Worm (Caenorhabditis elegans): ENCODE measurements around the gene dhhc-14.

DNA sequence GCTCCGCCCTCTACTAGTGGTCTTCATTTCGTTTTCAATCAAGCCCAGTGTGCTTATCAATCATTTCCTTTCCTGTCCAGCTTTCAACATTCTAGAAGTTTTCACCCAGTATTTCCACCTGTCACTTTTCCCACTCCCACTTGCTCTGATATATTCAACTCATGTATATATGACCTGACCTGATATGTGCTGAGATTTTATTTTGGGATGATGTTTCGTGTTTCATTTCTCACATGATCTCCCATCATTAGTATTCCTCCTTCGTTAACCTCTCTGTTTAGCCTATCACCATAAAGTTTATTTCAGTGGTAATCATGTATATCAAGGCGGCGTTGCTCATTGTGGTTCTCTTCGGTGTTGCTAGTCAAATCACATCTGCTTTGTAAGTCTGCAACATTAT is 40.8 kb downstream of the dhhc-14 start, which contains the start of gene nlp-7:
- TF ChIP-seq ama-1 (optimal IDR thresholded peaks at IDR 0.05), result no peak
- TF ChIP-seq scrt-1 (GFP tag; IDR thresholded peaks at IDR 0.05), result no peak
- no peak for TF ChIP-seq tbx-37 (GFP tag; conservative IDR thresholded peaks at IDR 0.05)
- no peak for TF ChIP-seq sea-1 (GFP tag; conservative IDR thresholded peaks at IDR 0.05)
- TF ChIP-seq ceh-13 (GFP tag; optimal IDR thresholded peaks at IDR 0.05), result no peak
- TF ChIP-seq hnd-1 (tag; optimal IDR thresholded peaks at IDR 0.05), result no peak
- no peak for TF ChIP-seq flt-1 (GFP tag; IDR thresholded peaks at IDR 0.05)
- TF ChIP-seq ets-7 (tag; optimal IDR thresholded peaks at IDR 0.05), result no peak
- TF ChIP-seq B0310.2 (tag; optimal IDR thresholded peaks at IDR 0.05), result no peak
- no peak for TF ChIP-seq tra-4 (tag; optimal IDR thresholded peaks at IDR 0.05)
- TF ChIP-seq hmg-4 (GFP tag; optimal IDR thresholded peaks at IDR 0.05), result no peak
- no peak for TF ChIP-seq F13C5.2 (tag; optimal IDR thresholded peaks at IDR 0.05)
- no peak for TF ChIP-seq hmbx-1 (tag; optimal IDR thresholded peaks at IDR 0.05)

All from whole organism, early embryonic.